Fruit fly (Drosophila melanogaster): Measurements from ENCODE around the gene Ork1.

dm6 chrX:10845256-10845655, 45.8 kb downstream of the Ork1 start:
- TF ChIP-seq pum (GFP tag; optimal IDR thresholded peaks at IDR 0.05) (no peak), sens (GFP tag) (peak; percentile 16), CG2199 (GFP tag; IDR thresholded peaks at IDR 0.05) (no peak), Dbx (GFP tag; IDR thresholded peaks at IDR 0.05) (no peak), Hey (tag; optimal IDR thresholded peaks at IDR 0.05) (no peak), Atf3 (GFP tag; optimal IDR thresholded peaks at IDR 0.05) (no peak), emc (GFP tag; optimal IDR thresholded peaks at IDR 0.05) (no peak), chinmo (GFP tag; IDR thresholded peaks at IDR 0.05; ENCODE audit: partially characterized antibody) (no peak)

Measured in whole organism, embryonic.